Fruit fly (Drosophila melanogaster) whole organism, prepupa: ENCODE results near the gene CG11693.

Source experiments
- Blimp-1 ChIP-seq: fragments of 200-800 bp; sonication (Bioruptor generic); optimal IDR thresholded peaks from 3 replicates; lab custom pipeline; 2017; ENCODE audit warnings: missing biosample characterization, missing genetic modification characterization, mild to moderate bottlenecking, moderate library complexity, missing genetic modification reagents
- CG11902 ChIP-seq: fragments of 200-800 bp; sonication (Bioruptor generic); optimal IDR thresholded peaks from 3 replicates; lab custom pipeline; 2016; ENCODE audit warnings: missing biosample characterization, missing genetic modification characterization
- CG31627 ChIP-seq: fragments of 200-800 bp; sonication (Bioruptor generic); optimal IDR thresholded peaks from 3 replicates; lab custom pipeline; 2016; ENCODE audit warnings: missing biosample characterization, missing genetic modification characterization
- Hr4 ChIP-seq: fragments of 200-800 bp; sonication (Bioruptor generic); optimal IDR thresholded peaks from 3 replicates; lab custom pipeline; 2016; ENCODE audit warnings: missing biosample characterization, missing genetic modification characterization
- fd85E ChIP-seq: fragments of 200-800 bp; sonication (Bioruptor generic); optimal IDR thresholded peaks from 3 replicates; lab custom pipeline; 2016; ENCODE audit warnings: missing biosample characterization, missing genetic modification characterization

DNA sequence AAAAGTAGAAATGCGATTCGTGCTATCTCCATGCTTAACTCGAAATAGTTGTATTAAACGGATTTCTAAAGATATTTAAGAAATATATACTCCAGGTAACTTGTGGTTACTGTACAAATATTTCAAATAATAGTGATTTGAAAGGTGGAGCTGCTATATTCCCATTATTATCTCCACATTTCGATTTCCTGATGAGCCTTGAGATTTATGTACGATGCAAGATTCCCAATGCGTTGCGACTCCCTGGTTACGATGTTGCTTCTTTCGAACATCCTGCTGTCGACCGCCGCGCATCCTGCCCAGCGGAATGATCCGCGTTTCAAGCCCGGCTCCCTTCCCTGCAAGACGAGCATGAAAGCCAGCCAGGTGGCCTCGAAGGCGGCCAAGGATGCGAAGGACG is 1.5 kb upstream of the CG11693 start, which contains the start of the genes CG11694 and CG11698:
- no peak for TF ChIP-seq CG11902
- TF ChIP-seq Blimp-1: no peak
- no peak for TF ChIP-seq CG31627 (GFP tag; lab: Kevin White, UChicago)
- no peak for TF ChIP-seq Hr4 (GFP tag; lab: Kevin White, UChicago)
- TF ChIP-seq fd85E: no peak
